Worm (Caenorhabditis elegans): ENCODE measurements around the gene rsef-1.

Gene rsef-1

DNA sequence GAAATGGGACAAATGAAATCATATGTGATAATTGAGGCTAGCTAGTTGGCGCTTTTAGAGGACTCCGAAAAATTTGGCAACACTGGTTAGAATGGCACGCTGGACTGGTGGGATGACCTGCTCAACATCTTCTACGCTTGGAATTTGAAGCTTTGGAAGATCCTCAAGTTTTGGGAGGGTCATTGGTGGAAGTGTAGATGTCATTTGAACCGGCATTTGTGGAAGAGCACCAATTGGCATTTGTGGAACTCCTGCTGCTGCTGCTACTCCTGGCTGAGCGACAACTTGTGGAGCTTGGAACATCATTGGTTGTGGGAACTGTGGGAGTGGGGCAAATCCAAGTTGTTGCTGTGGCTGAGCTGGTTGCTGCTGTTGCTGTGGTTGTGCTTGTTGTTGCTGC lies 33.3 kb upstream of the rsef-1 start:
- TF ChIP-seq ceh-36 (tag; optimal IDR thresholded peaks at IDR 0.05) = no peak
- TF ChIP-seq ama-1 (optimal IDR thresholded peaks at IDR 0.05) = no peak
- TF ChIP-seq tbx-37 (GFP tag; conservative IDR thresholded peaks at IDR 0.05) = no peak
- TF ChIP-seq flt-1 (GFP tag; IDR thresholded peaks at IDR 0.05) = no peak
- no peak for TF ChIP-seq hmbx-1 (tag; optimal IDR thresholded peaks at IDR 0.05)
- TF ChIP-seq tra-4 (tag; optimal IDR thresholded peaks at IDR 0.05) = no peak
- TF ChIP-seq hmg-4 (GFP tag; optimal IDR thresholded peaks at IDR 0.05) = no peak
- TF ChIP-seq scrt-1 (GFP tag; IDR thresholded peaks at IDR 0.05) = no peak
- TF ChIP-seq B0310.2 (tag; optimal IDR thresholded peaks at IDR 0.05) = no peak
- TF ChIP-seq tbx-11 (GFP tag; IDR thresholded peaks at IDR 0.05) = no peak
- no peak for TF ChIP-seq F13C5.2 (tag; optimal IDR thresholded peaks at IDR 0.05)
- no peak for TF ChIP-seq pes-1 (GFP tag; IDR thresholded peaks at IDR 0.05)
- no peak for TF ChIP-seq ceh-13 (GFP tag; optimal IDR thresholded peaks at IDR 0.05)
- no peak for TF ChIP-seq sea-1 (GFP tag; conservative IDR thresholded peaks at IDR 0.05)
- TF ChIP-seq aly-1 (tag; optimal IDR thresholded peaks at IDR 0.05) = no peak

DNA sequence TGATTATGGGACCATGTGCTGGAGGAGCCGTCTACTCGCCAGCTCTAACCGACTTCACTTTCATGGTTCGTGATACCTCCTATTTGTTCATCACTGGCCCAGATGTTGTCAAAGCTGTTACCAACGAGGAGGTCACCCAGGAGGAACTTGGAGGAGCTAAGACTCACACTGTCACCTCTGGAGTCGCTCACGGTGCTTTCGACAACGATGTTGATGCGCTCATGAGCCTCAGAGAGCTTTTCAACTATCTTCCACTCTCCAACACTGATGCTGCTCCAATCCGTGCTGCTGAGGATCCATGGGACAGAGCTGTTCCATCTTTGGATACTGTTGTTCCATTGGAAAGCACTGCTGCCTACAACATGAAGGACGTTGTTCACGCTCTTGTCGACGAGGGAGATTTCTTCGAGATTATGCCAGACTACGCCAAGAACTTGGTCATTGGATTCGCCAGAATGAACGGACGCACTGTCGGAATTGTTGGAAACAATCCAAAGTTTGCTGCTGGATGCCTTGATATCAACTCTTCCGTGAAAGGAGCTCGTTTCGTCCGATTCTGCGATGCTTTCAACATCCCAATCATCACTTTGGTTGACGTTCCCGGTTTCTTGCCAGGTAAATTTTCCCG lies 32.0 kb upstream of the rsef-1 start:
- no peak for TF ChIP-seq ceh-13 (GFP tag; optimal IDR thresholded peaks at IDR 0.05)
- no peak for TF ChIP-seq scrt-1 (GFP tag; IDR thresholded peaks at IDR 0.05)

DNA sequence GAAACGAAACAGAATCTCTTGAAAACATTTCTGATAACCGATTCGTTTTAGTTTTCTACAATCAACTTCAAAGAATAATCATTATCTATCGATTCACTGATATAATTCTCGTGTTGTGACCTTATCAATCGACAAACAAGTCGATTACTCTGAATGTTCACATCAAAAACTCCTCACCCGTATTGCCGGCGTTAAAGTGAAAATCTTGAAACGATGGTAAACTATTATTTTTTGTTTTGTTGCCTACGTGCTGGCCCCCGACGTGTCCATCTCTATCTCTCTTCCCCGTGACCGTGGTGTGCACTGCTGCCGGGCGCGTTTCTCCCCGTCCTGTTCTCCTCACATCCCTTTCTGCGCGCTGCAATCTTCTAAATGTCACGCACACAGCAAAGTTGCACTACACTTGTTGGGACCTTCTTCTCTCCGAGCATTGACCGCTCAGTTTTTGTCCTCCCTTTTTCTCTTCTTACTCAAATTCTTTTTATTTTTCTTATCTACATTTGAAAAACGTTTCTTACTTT lies 30.8 kb upstream of the rsef-1 start:
- TF ChIP-seq flt-1 (GFP tag; IDR thresholded peaks at IDR 0.05) (no peak), ceh-36 (tag; optimal IDR thresholded peaks at IDR 0.05) (no peak), aly-1 (tag; optimal IDR thresholded peaks at IDR 0.05) (no peak), hmg-4 (GFP tag; optimal IDR thresholded peaks at IDR 0.05) (no peak)

DNA sequence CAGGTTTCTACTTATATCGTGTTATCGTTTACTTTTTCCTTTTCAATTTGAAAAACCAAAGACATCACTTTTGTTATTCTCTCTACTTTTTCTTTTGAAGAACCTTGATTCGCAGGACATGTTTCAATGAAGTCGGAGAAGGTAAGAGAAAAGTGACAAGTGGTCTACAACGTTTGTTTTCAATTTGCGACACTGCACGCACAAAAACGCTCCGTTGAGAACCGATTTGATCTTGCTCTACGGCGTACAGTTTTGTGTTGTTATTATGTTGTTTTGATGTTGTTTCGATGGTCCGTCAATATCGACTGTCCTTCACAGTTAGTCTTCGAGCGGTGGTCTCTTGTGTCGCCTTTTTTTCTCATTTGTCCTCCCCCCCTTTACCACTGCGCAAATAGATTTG lies 30.2 kb upstream of the rsef-1 start, which contains the start of gene pccb-1:
Gene pccb-1 (plus strand): TSS at position 127 of the 400 bp plus-strand sequence.
- TF ChIP-seq ama-1 (optimal IDR thresholded peaks at IDR 0.05) = no peak
- no peak for TF ChIP-seq hmbx-1 (tag; optimal IDR thresholded peaks at IDR 0.05)
- no peak for TF ChIP-seq flt-1 (GFP tag; IDR thresholded peaks at IDR 0.05)
- no peak for TF ChIP-seq F13C5.2 (tag; optimal IDR thresholded peaks at IDR 0.05)
- no peak for TF ChIP-seq scrt-1 (GFP tag; IDR thresholded peaks at IDR 0.05)
- TF ChIP-seq aly-1 (tag; optimal IDR thresholded peaks at IDR 0.05) = no peak
- TF ChIP-seq ceh-36 (tag; optimal IDR thresholded peaks at IDR 0.05) = no peak
- no peak for TF ChIP-seq tbx-11 (GFP tag; IDR thresholded peaks at IDR 0.05)
- no peak for TF ChIP-seq hnd-1 (tag; optimal IDR thresholded peaks at IDR 0.05)
- TF ChIP-seq ceh-13 (GFP tag; optimal IDR thresholded peaks at IDR 0.05) = no peak
- TF ChIP-seq hmg-4 (GFP tag; optimal IDR thresholded peaks at IDR 0.05) = no peak
- no peak for TF ChIP-seq pes-1 (GFP tag; IDR thresholded peaks at IDR 0.05)

DNA sequence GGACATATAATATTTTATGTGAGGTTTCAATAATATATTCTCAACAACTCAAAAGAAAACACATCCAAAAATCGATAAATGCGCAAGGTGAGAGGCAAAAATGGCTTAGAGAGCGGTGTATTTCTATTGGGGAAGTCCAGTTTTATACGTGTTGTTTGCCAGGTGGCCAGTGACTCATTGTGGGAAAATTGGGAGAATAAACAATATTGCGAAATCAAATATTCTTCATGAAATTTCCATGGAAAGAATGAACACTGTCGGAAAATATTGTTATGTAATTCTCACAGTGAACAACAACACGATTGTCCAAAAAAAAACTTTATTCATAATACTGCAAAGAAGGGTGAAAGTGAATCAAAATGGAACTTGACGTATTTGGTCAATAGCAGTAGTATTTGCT lies 28.4 kb upstream of the rsef-1 start:
- TF ChIP-seq hmbx-1 (tag; optimal IDR thresholded peaks at IDR 0.05) (no peak), sea-1 (GFP tag; conservative IDR thresholded peaks at IDR 0.05) (no peak), ceh-36 (tag; optimal IDR thresholded peaks at IDR 0.05) (no peak), ceh-13 (GFP tag; optimal IDR thresholded peaks at IDR 0.05) (no peak), tbx-37 (GFP tag; conservative IDR thresholded peaks at IDR 0.05) (no peak)

DNA sequence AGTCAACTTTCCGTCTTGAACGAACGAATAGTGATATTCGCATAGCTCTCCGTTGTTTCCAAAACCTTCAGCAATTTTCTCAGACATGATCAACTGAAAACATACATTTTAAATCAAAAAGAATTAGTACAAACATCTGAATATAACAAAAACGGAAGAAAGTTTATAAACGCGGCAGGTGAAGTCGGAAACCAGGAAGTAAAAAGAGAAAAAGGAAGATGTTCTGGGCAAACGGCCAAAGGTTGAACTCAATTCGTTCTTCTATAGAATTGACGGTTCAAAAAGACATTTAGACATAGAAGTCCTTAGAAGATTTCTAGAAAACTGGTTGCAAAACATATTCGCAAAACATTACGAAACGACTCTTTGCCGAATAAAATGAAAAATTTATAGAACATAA lies 28.0 kb upstream of the rsef-1 start, which contains the start of gene F52E4.5:
Gene F52E4.5 (minus strand): TSS at position 101 of the 400 bp plus-strand sequence.
- no peak for TF ChIP-seq ama-1 (optimal IDR thresholded peaks at IDR 0.05)
- no peak for TF ChIP-seq B0310.2 (tag; optimal IDR thresholded peaks at IDR 0.05)
- no peak for TF ChIP-seq F13C5.2 (tag; optimal IDR thresholded peaks at IDR 0.05)
- no peak for TF ChIP-seq hmbx-1 (tag; optimal IDR thresholded peaks at IDR 0.05)
- no peak for TF ChIP-seq hmg-4 (GFP tag; optimal IDR thresholded peaks at IDR 0.05)
- TF ChIP-seq scrt-1 (GFP tag; IDR thresholded peaks at IDR 0.05) = no peak
- TF ChIP-seq pes-1 (GFP tag; IDR thresholded peaks at IDR 0.05) = no peak
- TF ChIP-seq tra-4 (tag; optimal IDR thresholded peaks at IDR 0.05) = no peak
- no peak for TF ChIP-seq tbx-37 (GFP tag; conservative IDR thresholded peaks at IDR 0.05)
- TF ChIP-seq ceh-36 (tag; optimal IDR thresholded peaks at IDR 0.05) = no peak
- no peak for TF ChIP-seq hnd-1 (tag; optimal IDR thresholded peaks at IDR 0.05)
- TF ChIP-seq ets-7 (tag; optimal IDR thresholded peaks at IDR 0.05) = no peak
- TF ChIP-seq ceh-13 (GFP tag; optimal IDR thresholded peaks at IDR 0.05) = no peak
- TF ChIP-seq flt-1 (GFP tag; IDR thresholded peaks at IDR 0.05) = no peak

DNA sequence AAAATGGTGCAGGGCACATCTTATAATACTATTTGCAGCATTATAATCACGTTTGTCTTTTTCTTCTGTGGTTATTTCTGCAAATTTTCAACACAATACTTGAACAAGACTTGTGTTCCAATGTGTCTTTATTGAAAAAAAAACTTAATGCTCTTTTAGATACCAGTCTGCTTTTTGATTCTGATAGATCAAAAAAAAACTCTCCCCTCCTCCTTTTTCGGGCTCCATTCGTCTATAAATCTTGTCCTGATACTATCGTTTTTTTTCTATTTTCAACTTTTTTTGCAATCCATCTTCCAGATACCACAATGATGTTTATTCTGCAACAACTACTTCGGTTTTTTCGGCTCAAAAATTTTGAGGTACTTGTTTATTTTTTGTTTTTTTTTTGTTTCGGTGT lies 21.6 kb upstream of the rsef-1 start, which contains the start of gene twk-16:
Gene twk-16 (plus strand): TSS at position 301 of the 400 bp plus-strand sequence.
- TF ChIP-seq flt-1 (GFP tag; IDR thresholded peaks at IDR 0.05) (no peak), tbx-37 (GFP tag; conservative IDR thresholded peaks at IDR 0.05) (no peak), hnd-1 (tag; optimal IDR thresholded peaks at IDR 0.05) (no peak), B0310.2 (tag; optimal IDR thresholded peaks at IDR 0.05) (no peak), F13C5.2 (tag; optimal IDR thresholded peaks at IDR 0.05) (no peak), hmg-4 (GFP tag; optimal IDR thresholded peaks at IDR 0.05) (no peak), ama-1 (optimal IDR thresholded peaks at IDR 0.05) (no peak), ceh-13 (GFP tag; optimal IDR thresholded peaks at IDR 0.05) (no peak), scrt-1 (GFP tag; IDR thresholded peaks at IDR 0.05) (no peak), ceh-36 (tag; optimal IDR thresholded peaks at IDR 0.05) (no peak), tbx-11 (GFP tag; IDR thresholded peaks at IDR 0.05) (no peak), aly-1 (tag; optimal IDR thresholded peaks at IDR 0.05) (no peak), pes-1 (GFP tag; IDR thresholded peaks at IDR 0.05) (no peak), sea-1 (GFP tag; conservative IDR thresholded peaks at IDR 0.05) (no peak), hmbx-1 (tag; optimal IDR thresholded peaks at IDR 0.05) (no peak), tra-4 (tag; optimal IDR thresholded peaks at IDR 0.05) (no peak), ets-7 (tag; optimal IDR thresholded peaks at IDR 0.05) (no peak)

DNA sequence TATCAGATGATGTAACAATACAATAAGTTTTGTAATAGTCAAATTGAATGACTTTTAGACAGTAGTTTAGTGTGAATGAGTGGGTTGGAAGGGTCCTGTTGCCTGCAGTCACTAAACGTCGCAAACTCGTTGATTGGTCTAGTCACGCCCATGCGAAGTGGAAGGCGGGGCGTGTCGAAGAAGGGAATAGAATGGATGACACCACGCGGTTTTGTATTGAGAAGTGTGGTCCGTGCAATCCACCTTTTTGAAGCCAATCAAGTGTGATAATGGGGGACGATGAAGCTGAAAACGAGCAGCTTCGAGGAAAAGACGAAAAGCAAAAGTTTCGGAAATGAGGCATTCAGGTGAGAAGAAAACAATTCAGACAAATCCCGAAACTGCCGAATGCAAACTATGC lies 11.1 kb upstream of the rsef-1 start, which contains the start of gene ceh-31:
Gene ceh-31 (minus strand): TSS at position 101 of the 400 bp plus-strand sequence.
- TF ChIP-seq hnd-1 (tag; optimal IDR thresholded peaks at IDR 0.05) (no peak), ama-1 (optimal IDR thresholded peaks at IDR 0.05) (no peak), F13C5.2 (tag; optimal IDR thresholded peaks at IDR 0.05) (no peak), tbx-11 (GFP tag; IDR thresholded peaks at IDR 0.05) (no peak), aly-1 (tag; optimal IDR thresholded peaks at IDR 0.05) (no peak), hmg-4 (GFP tag; optimal IDR thresholded peaks at IDR 0.05) (no peak), B0310.2 (tag; optimal IDR thresholded peaks at IDR 0.05) (no peak)

All from whole organism, early embryonic.